Worm (Caenorhabditis elegans): Measurements from ENCODE around the gene B0334.20.

- no peak for TF ChIP-seq mdl-1 (tag; optimal IDR thresholded peaks at IDR 0.05)
- TF ChIP-seq pqm-1 (tag; optimal IDR thresholded peaks at IDR 0.05), result no peak
- no peak for TF ChIP-seq zag-1 (tag; optimal IDR thresholded peaks at IDR 0.05)
- no peak for TF ChIP-seq aly-2 (tag; optimal IDR thresholded peaks at IDR 0.05)
- no peak for TF ChIP-seq egl-27 (tag; optimal IDR thresholded peaks at IDR 0.05)
- no peak for TF ChIP-seq ztf-11 (tag; optimal IDR thresholded peaks at IDR 0.05)
- no peak for TF ChIP-seq ceh-28 (tag; optimal IDR thresholded peaks at IDR 0.05)
Measured at ce11 chrII:11510373-11510772, 10.1 kb upstream of the B0334.20 start, which contains the start of gene npr-41.
